Worm (Caenorhabditis elegans) whole organism, L1 larva: ENCODE measurements around the gene srab-8.

Experiments
- C16A3.4 ChIP-seq: fragments of 150-350 bp; optimal IDR thresholded peaks from 2 replicates; lab custom pipeline; 2014; ENCODE audit warnings: missing biosample characterization, missing genetic modification characterization
- Y116A8C.19 ChIP-seq: sonication (generic microtip); optimal IDR thresholded peaks from 2 replicates; lab custom pipeline; 2016; ENCODE audit warnings: missing compliant biosample characterization, missing genetic modification characterization, borderline replicate concordance
- ama-1 ChIP-seq: fragments of 150-350 bp; optimal IDR thresholded peaks from 2 replicates; lab custom pipeline; 2014
- blmp-1 ChIP-seq: fragments of 150-350 bp; optimal IDR thresholded peaks from 2 replicates; lab custom pipeline; 2014; ENCODE audit warnings: missing biosample characterization, missing genetic modification characterization
- ceh-8 ChIP-seq: fragments of 200-800 bp; sonication (Bioruptor generic); optimal IDR thresholded peaks from 2 replicates; lab custom pipeline; 2018; ENCODE audit warnings: mild to moderate bottlenecking, missing genetic modification characterization, moderate library complexity, missing compliant biosample characterization
- dpl-1 ChIP-seq, 3 experiments: fragments of 150-350 bp in 2 of 3; sonication (generic microtip) in 1 of 3; optimal IDR thresholded peaks; 2 replicates each; lab custom pipeline; 2014 to 2017; ENCODE audit warnings: missing biosample characterization in 3 of 3, missing genetic modification characterization in 3 of 3, missing genetic modification reagents in 3 of 3
- efl-1 ChIP-seq, 4 experiments: fragments of 150-350 bp; optimal IDR thresholded peaks in 3 of 4; peaks in 1 of 4; 1 replicate in 1 of 4; 2 replicates in 3 of 4; lab custom pipeline; 2014; ENCODE audit warnings: missing biosample characterization in 2 of 4, missing genetic modification characterization in 2 of 4, missing genetic modification reagents in 2 of 4
- efl-3 ChIP-seq: fragments of 200-800 bp; sonication (Bioruptor generic); optimal IDR thresholded peaks from 2 replicates; lab custom pipeline; 2018; ENCODE audit warnings: mild to moderate bottlenecking, missing genetic modification characterization, missing compliant biosample characterization
- elt-3 ChIP-seq, 6 experiments: fragments of 150-350 bp in 1 of 6; sonication (generic microtip); optimal IDR thresholded peaks; 2 replicates each; lab custom pipeline; 2017 to 2018; ENCODE audit warnings: missing biosample characterization in 6 of 6, missing genetic modification characterization in 6 of 6, inconsistent platforms in 1 of 6
- fkh-10 ChIP-seq: sonication (generic microtip); optimal IDR thresholded peaks from 2 replicates; lab custom pipeline; 2017; ENCODE audit warnings: missing biosample characterization, missing genetic modification reagents, missing genetic modification characterization
- fkh-4 ChIP-seq: sonication (generic microtip); optimal IDR thresholded peaks from 2 replicates; lab custom pipeline; 2016; ENCODE audit warnings: missing compliant biosample characterization, missing genetic modification characterization, borderline replicate concordance
- grh-1 ChIP-seq: fragments of 200-800 bp; sonication (Bioruptor generic); IDR thresholded peaks from 2 replicates; pipeline ENCODE4 v1.3.6; 2022; ENCODE audit warnings: missing genetic modification reagents, missing genetic modification characterization, missing compliant biosample characterization
- hlh-17 ChIP-seq: fragments of 200-800 bp; sonication (Bioruptor generic); optimal IDR thresholded peaks from 2 replicates; lab custom pipeline; 2018; ENCODE audit warnings: missing genetic modification characterization, mild to moderate bottlenecking, missing compliant biosample characterization, moderate library complexity, borderline replicate concordance
- irx-1 ChIP-seq: sonication (generic microtip); optimal IDR thresholded peaks from 2 replicates; lab custom pipeline; 2016; ENCODE audit warnings: missing genetic modification characterization, missing compliant biosample characterization
- lin-14 ChIP-seq: fragments of 200-800 bp; sonication (Bioruptor generic); optimal IDR thresholded peaks from 2 replicates; lab custom pipeline; 2018; ENCODE audit warnings: mild to moderate bottlenecking, missing genetic modification characterization, moderate library complexity, missing compliant biosample characterization
- lin-15B ChIP-seq: fragments of 150-350 bp; sonication (generic microtip); optimal IDR thresholded peaks from 3 replicates; lab custom pipeline; 2014; ENCODE audit warnings: missing biosample characterization, missing genetic modification characterization
- lin-35 ChIP-seq, 2 experiments: fragments of 150-350 bp; optimal IDR thresholded peaks; 2 replicates each; lab custom pipeline; 2014; ENCODE audit warnings: missing biosample characterization in 2 of 2, missing genetic modification characterization in 2 of 2, missing genetic modification reagents in 2 of 2
- lin-39 ChIP-seq: fragments of 150-350 bp; optimal IDR thresholded peaks from 2 replicates; lab custom pipeline; 2014; ENCODE audit warnings: missing biosample characterization, missing genetic modification reagents, missing genetic modification characterization
- lsy-2 ChIP-seq, 2 experiments: fragments of 150-350 bp; optimal IDR thresholded peaks; 2 replicates each; lab custom pipeline; 2014; ENCODE audit warnings: missing biosample characterization in 2 of 2, missing genetic modification characterization in 2 of 2
- mep-1 ChIP-seq: fragments of 150-350 bp; optimal IDR thresholded peaks from 2 replicates; lab custom pipeline; 2014; ENCODE audit warnings: missing biosample characterization, missing genetic modification characterization
- nhr-11 ChIP-seq: fragments of 150-350 bp; optimal IDR thresholded peaks from 2 replicates; lab custom pipeline; 2014; ENCODE audit warnings: missing biosample characterization, missing genetic modification characterization
- nhr-12 ChIP-seq: sonication (generic microtip); optimal IDR thresholded peaks from 2 replicates; lab custom pipeline; 2017; ENCODE audit warnings: missing biosample characterization, missing genetic modification characterization
- nhr-20 ChIP-seq: sonication (generic microtip); optimal IDR thresholded peaks from 2 replicates; lab custom pipeline; 2016; ENCODE audit warnings: mild to moderate bottlenecking, missing genetic modification characterization, missing compliant biosample characterization
- nhr-28 ChIP-seq: fragments of 150-350 bp; optimal IDR thresholded peaks from 2 replicates; lab custom pipeline; 2014; ENCODE audit warnings: missing biosample characterization, missing genetic modification characterization
- nhr-47 ChIP-seq: sonication (generic microtip); optimal IDR thresholded peaks from 2 replicates; lab custom pipeline; 2016; ENCODE audit warnings: mild to moderate bottlenecking, missing genetic modification characterization, moderate library complexity, missing compliant biosample characterization
- nhr-71 ChIP-seq: sonication (generic microtip); optimal IDR thresholded peaks from 2 replicates; lab custom pipeline; 2016; ENCODE audit warnings: mild to moderate bottlenecking, missing genetic modification characterization, moderate library complexity, missing compliant biosample characterization
- nhr-85 ChIP-seq: sonication (generic microtip); peaks from one replicate; lab custom pipeline; 2016; ENCODE audit warnings: missing genetic modification characterization, inconsistent platforms, missing compliant biosample characterization
- skn-1 ChIP-seq: fragments of 150-350 bp; optimal IDR thresholded peaks from 2 replicates; lab custom pipeline; 2014; ENCODE audit warnings: missing biosample characterization, missing genetic modification characterization
- snu-23 ChIP-seq: sonication (generic microtip); optimal IDR thresholded peaks from 2 replicates; lab custom pipeline; 2016; ENCODE audit warnings: missing genetic modification characterization, missing compliant biosample characterization
- sup-37 ChIP-seq: fragments of 200-800 bp; sonication (Bioruptor generic); optimal IDR thresholded peaks from 2 replicates; lab custom pipeline; 2018; ENCODE audit warnings: mild to moderate bottlenecking, missing genetic modification characterization, missing compliant biosample characterization
- tbx-2 ChIP-seq: sonication (generic microtip); optimal IDR thresholded peaks from 2 replicates; lab custom pipeline; 2016; ENCODE audit warnings: missing genetic modification characterization, missing compliant biosample characterization
- unc-30 ChIP-seq: sonication (generic microtip); optimal IDR thresholded peaks from 2 replicates; lab custom pipeline; 2017; ENCODE audit warnings: missing biosample characterization, missing genetic modification characterization
- vab-15 ChIP-seq: sonication (generic microtip); optimal IDR thresholded peaks from 2 replicates; lab custom pipeline; 2017; ENCODE audit warnings: missing genotype, mild to moderate bottlenecking, missing genetic modification characterization, missing compliant biosample characterization
- xbp-1 ChIP-seq: sonication (generic microtip); optimal IDR thresholded peaks from 2 replicates; lab custom pipeline; 2016; ENCODE audit warnings: missing genetic modification characterization, missing compliant biosample characterization
- zip-4 ChIP-seq: fragments of 200-800 bp; sonication (Bioruptor generic); optimal IDR thresholded peaks from 2 replicates; lab custom pipeline; 2018; ENCODE audit warnings: mild to moderate bottlenecking, missing genetic modification characterization, moderate library complexity, missing compliant biosample characterization

srab-8 gene

DNA sequence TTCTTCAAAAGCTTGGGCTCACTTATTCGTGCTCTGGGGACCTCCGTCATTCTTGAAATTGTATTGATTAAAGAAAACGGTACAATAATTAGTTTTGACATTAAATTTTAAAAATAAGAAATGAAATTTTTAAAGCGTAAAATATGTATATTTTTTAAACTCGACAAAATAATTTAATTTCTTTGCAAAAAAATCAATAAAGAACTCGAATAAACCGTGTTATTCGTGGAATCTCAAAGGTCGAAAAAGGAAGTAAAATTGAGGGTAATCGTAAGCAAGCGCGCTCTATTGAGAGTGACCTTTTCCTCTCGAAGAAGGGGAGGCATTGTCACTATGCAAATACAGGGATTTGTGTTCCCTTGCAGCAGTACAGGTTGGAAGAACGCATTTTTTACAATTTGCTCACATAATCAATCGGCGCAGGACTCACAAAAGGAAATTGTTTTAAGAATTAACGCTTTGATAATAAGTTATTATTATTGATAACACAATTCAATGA, 18.7 kb downstream of the srab-8 start, which contains the start of gene Y73C8B.2:
Gene Y73C8B.2, minus strand, starts transcription at position 51 of the 499 bp plus-strand sequence.
- peak; percentile 28 for TF ChIP-seq tbx-2 (tag; lab: Kevin White, UChicago)
- peak; percentile 45 for TF ChIP-seq nhr-85 (tag; lab: Kevin White, UChicago)
- peak; percentile 31 for TF ChIP-seq nhr-20 (tag; lab: Kevin White, UChicago)
- TF ChIP-seq lin-14 (GFP tag; lab: Kevin White, UChicago): peak; percentile 76
- TF ChIP-seq fkh-4 (tag; lab: Kevin White, UChicago): no peak
- peak; percentile 9 for TF ChIP-seq nhr-47 (tag; lab: Kevin White, UChicago)
- TF ChIP-seq lsy-2 (tag; optimal IDR thresholded peaks at IDR 0.05; lab: Kevin White, UChicago): peak in 1 of 2 experiments; percentile 45
- TF ChIP-seq irx-1 (tag; lab: Kevin White, UChicago): peak; percentile 3
- TF ChIP-seq nhr-28 (tag; lab: Kevin White, UChicago): no peak
- TF ChIP-seq skn-1 (tag; lab: Kevin White, UChicago): peak; percentile 11
- peak; percentile 23 for TF ChIP-seq lin-15B (tag; lab: Kevin White, UChicago)
- TF ChIP-seq nhr-71 (tag; lab: Kevin White, UChicago): peak; percentile 39
- TF ChIP-seq lin-35 (GFP tag; optimal IDR thresholded peaks at IDR 0.05; lab: Kevin White, UChicago): peak; percentile 19 to 59
- TF ChIP-seq vab-15 (tag; lab: Kevin White, UChicago): no peak
- TF ChIP-seq C16A3.4 (tag; lab: Kevin White, UChicago): peak; percentile 22
- peak; percentile 17 to 35 for TF ChIP-seq efl-1 (optimal IDR thresholded peaks at IDR 0.05; lab: Kevin White, UChicago)
- TF ChIP-seq efl-1 (GFP tag; optimal IDR thresholded peaks at IDR 0.05 in 1 of 2; lab: Kevin White, UChicago): peak; percentile 31 to 45
- peak; percentile 45 for TF ChIP-seq mep-1 (tag; lab: Kevin White, UChicago)
- peak; percentile 42 for TF ChIP-seq blmp-1 (tag; lab: Kevin White, UChicago)
- no peak for TF ChIP-seq ceh-8 (GFP tag; lab: Kevin White, UChicago)
- peak; percentile 28 for TF ChIP-seq snu-23 (GFP tag; lab: Kevin White, UChicago)
- peak in 1 of 3 experiments; percentile 67 for TF ChIP-seq dpl-1 (GFP tag; optimal IDR thresholded peaks at IDR 0.05; lab: Kevin White, UChicago)

DNA sequence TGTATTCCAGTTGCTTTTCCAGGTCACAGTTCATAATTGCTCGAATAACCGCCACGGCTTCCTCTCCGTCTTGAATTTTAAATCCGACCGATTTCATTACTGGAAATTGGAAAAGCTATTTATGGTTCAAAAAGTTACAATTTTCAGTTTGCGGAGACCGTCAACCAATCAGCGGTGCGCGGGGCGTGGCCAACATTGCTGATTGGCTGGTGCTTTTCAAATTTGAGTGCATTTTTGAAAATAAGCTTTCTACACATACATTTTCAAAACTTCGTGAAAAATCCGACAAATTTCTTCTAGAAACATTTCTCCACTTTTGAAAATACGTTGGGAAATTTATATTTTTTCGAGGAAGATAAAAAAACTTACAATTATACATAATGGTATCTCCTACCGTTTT, 19.6 kb downstream of the srab-8 start:
- TF ChIP-seq dpl-1 (GFP tag; optimal IDR thresholded peaks at IDR 0.05; lab: Kevin White, UChicago) (no peak), hlh-17 (GFP tag; lab: Kevin White, UChicago) (no peak), ama-1 (lab: Kevin White, UChicago) (no peak), unc-30 (tag; lab: Kevin White, UChicago) (no peak)

DNA sequence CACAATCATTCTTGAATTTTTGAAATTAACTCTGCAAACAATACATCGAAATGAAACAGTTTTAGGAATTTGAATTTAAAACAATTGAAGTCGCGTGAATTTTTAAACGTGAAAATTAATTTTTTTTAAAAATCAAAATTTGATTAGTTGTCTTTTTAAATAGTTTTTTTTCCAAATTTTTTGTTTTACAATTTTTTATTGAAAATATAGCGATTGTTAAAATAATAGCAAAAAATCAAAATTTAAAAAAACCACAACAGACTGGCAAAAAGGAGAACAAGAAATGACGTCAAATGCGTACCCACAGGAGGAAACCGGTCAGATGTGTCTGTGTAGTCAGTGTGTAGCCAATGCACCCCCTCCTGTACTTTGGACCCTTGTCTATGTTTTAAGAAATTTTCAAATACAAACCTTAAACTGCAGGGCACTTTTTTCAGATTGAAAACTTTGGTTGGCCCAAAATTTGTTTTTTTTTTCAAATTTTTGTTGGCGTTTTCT, 20.6 kb downstream of the srab-8 start, which contains the start of the genes Y73C8B.1 and Y73C8B.5:
Gene Y73C8B.1, minus strand, starts transcription at position 51 of the 498 bp plus-strand sequence.
Gene Y73C8B.5, plus strand, starts transcription at position 437 of the 498 bp plus-strand sequence.
- TF ChIP-seq nhr-71 (tag; lab: Kevin White, UChicago) (peak; percentile 29), grh-1 (peak; percentile 61), snu-23 (GFP tag; lab: Kevin White, UChicago) (peak; percentile 8), elt-3 (tag; optimal IDR thresholded peaks at IDR 0.05; lab: Kevin White, UChicago) (no peak), xbp-1 (no peak), nhr-20 (tag; lab: Kevin White, UChicago) (peak; percentile 33), Y116A8C.19 (tag; lab: Kevin White, UChicago) (no peak), nhr-12 (tag; lab: Kevin White, UChicago) (no peak), zip-4 (GFP tag; lab: Kevin White, UChicago) (no peak), efl-3 (GFP tag; lab: Kevin White, UChicago) (no peak), lin-39 (tag; lab: Kevin White, UChicago) (no peak), fkh-10 (no peak), dpl-1 (GFP tag; optimal IDR thresholded peaks at IDR 0.05; lab: Kevin White, UChicago) (no peak), lin-35 (GFP tag; optimal IDR thresholded peaks at IDR 0.05; lab: Kevin White, UChicago) (peak in 1 of 2 experiments; percentile 45), nhr-85 (tag; lab: Kevin White, UChicago) (peak; percentile 2), nhr-11 (tag; lab: Kevin White, UChicago) (peak; percentile 42), sup-37 (GFP tag; lab: Kevin White, UChicago) (no peak)
